Fruit fly (Drosophila melanogaster): ENCODE data around the gene CG13114.

- TF ChIP-seq CTCF (optimal IDR thresholded peaks at IDR 0.05) (no peak), CG8478 (optimal IDR thresholded peaks at IDR 0.05) (no peak)
Observed at dm6 chr2L:9579538-9579937, 33.9 kb downstream of the CG13114 start, which contains the start of gene CG31709.

Measured in S2 (cell line).